Fruit fly (Drosophila melanogaster) whole organism, embryonic: ENCODE results near the gene gish.

ENCODE experiments used
- Atf6 ChIP-seq: fragments of 200-800 bp; sonication (Bioruptor generic); IDR thresholded peaks from 2 replicates; pipeline ENCODE4 v1.3.6; 2022; ENCODE audit warnings: missing biosample characterization, missing genetic modification characterization
- CG10565 ChIP-seq: fragments of 200-800 bp; sonication (Bioruptor generic); optimal IDR thresholded peaks from 3 replicates; lab custom pipeline; 2016; ENCODE audit warnings: missing biosample characterization, mild to moderate bottlenecking, missing genetic modification characterization
- CG14014 ChIP-seq: fragments of 200-800 bp; sonication (Bioruptor generic); IDR thresholded peaks from 2 replicates; pipeline ENCODE4 v1.3.6; 2022; ENCODE audit warnings: missing biosample characterization, missing genetic modification characterization
- CG1529 ChIP-seq: fragments of 200-800 bp; sonication (Bioruptor generic); optimal IDR thresholded peaks from 3 replicates; lab custom pipeline; 2018; ENCODE audit warnings: missing biosample characterization, missing genetic modification characterization
- CG17802 ChIP-seq: fragments of 200-800 bp; sonication (Bioruptor generic); optimal IDR thresholded peaks from 2 replicates; lab custom pipeline; 2018; ENCODE audit warnings: missing biosample characterization, mild to moderate bottlenecking, missing genetic modification characterization, moderate library complexity
- CG18011 ChIP-seq: fragments of 200-800 bp; sonication (Bioruptor generic); optimal IDR thresholded peaks from 2 replicates; lab custom pipeline; 2017; ENCODE audit warnings: missing biosample characterization, missing genetic modification characterization, mild to moderate bottlenecking, moderate library complexity, missing genotype
- CG1832 ChIP-seq: fragments of 200-800 bp; sonication (Bioruptor generic); optimal IDR thresholded peaks from 2 replicates; lab custom pipeline; 2017; ENCODE audit warnings: missing biosample characterization, mild to moderate bottlenecking, missing genetic modification characterization, inconsistent platforms
- CG34224 ChIP-seq: fragments of 200-800 bp; sonication (Bioruptor generic); IDR thresholded peaks from 3 replicates; pipeline ENCODE4 v1.3.6; 2022; ENCODE audit warnings: missing biosample characterization, missing genetic modification characterization; ENCODE audit not compliant: partially characterized antibody
- CG3838 ChIP-seq: fragments of 200-800 bp; sonication (Bioruptor generic); optimal IDR thresholded peaks from 3 replicates; lab custom pipeline; 2016; ENCODE audit warnings: missing biosample characterization, missing genetic modification characterization
- CG6854 ChIP-seq: fragments of 200-800 bp; sonication (Bioruptor generic); optimal IDR thresholded peaks from 3 replicates; lab custom pipeline; 2017; ENCODE audit warnings: missing biosample characterization, mild to moderate bottlenecking, missing genetic modification characterization
- CG7963 ChIP-seq: fragments of 200-800 bp; sonication (Bioruptor generic); IDR thresholded peaks from 3 replicates; pipeline ENCODE4 v1.3.6; 2022; ENCODE audit warnings: missing biosample characterization, missing genetic modification characterization; ENCODE audit not compliant: partially characterized antibody
- CG8478 ChIP-seq: fragments of >200 bp; optimal IDR thresholded peaks from 2 replicates; lab custom pipeline; 2018
- CG8765 ChIP-seq: fragments of 200-800 bp; sonication (Bioruptor generic); IDR thresholded peaks from 2 replicates; pipeline ENCODE4 v1.3.6; 2022; ENCODE audit warnings: missing biosample characterization, missing genetic modification characterization
- CG8924 ChIP-seq: fragments of 200-800 bp; optimal IDR thresholded peaks from 3 replicates; lab custom pipeline; 2019; ENCODE audit warnings: missing biosample characterization, mild to moderate bottlenecking, missing genetic modification characterization, moderate library complexity
- Dref ChIP-seq: fragments of 200-800 bp; sonication (Bioruptor generic); IDR thresholded peaks from 2 replicates; pipeline ENCODE4 v1.3.6; 2022; ENCODE audit warnings: missing biosample characterization, missing genetic modification characterization
- Drgx ChIP-seq: fragments of 200-800 bp; sonication (Bioruptor generic); IDR thresholded peaks from 2 replicates; pipeline ENCODE4 v1.3.6; 2022; ENCODE audit warnings: missing biosample characterization, missing genetic modification characterization
- Elba2 ChIP-seq: fragments of 200-800 bp; sonication (Bioruptor generic); optimal IDR thresholded peaks from 3 replicates; lab custom pipeline; 2016; ENCODE audit warnings: missing biosample characterization, missing genetic modification characterization
- Fer3 ChIP-seq: fragments of 200-800 bp; sonication (Bioruptor generic); optimal IDR thresholded peaks from 2 replicates; lab custom pipeline; 2018; ENCODE audit warnings: missing biosample characterization, mild to moderate bottlenecking, missing genetic modification characterization, moderate library complexity
- Gsc ChIP-seq: fragments of 200-800 bp; sonication (Bioruptor generic); IDR thresholded peaks from 2 replicates; pipeline ENCODE4 v1.3.6; 2022; ENCODE audit warnings: missing biosample characterization, missing genetic modification characterization
- HLH3B ChIP-seq: fragments of 200-800 bp; sonication (Bioruptor generic); IDR thresholded peaks from 2 replicates; pipeline ENCODE4 v1.3.6; 2022; ENCODE audit warnings: missing biosample characterization, missing genetic modification characterization
- Hmx ChIP-seq: fragments of 200-800 bp; sonication (Bioruptor generic); optimal IDR thresholded peaks from 2 replicates; lab custom pipeline; 2016; ENCODE audit warnings: missing biosample characterization, missing genetic modification characterization
- Hr39 ChIP-seq: fragments of >200 bp; optimal IDR thresholded peaks from 2 replicates; lab custom pipeline; 2017
- Mad ChIP-seq: fragments of 200-800 bp; sonication (Bioruptor generic); optimal IDR thresholded peaks from 2 replicates; lab custom pipeline; 2016; ENCODE audit warnings: missing biosample characterization, missing genetic modification characterization
- NfI ChIP-seq: fragments of 200-800 bp; sonication (Bioruptor generic); optimal IDR thresholded peaks from 3 replicates; lab custom pipeline; 2018; ENCODE audit warnings: missing biosample characterization, mild to moderate bottlenecking, missing genetic modification characterization, moderate library complexity
- PHDP ChIP-seq: fragments of 200-800 bp; sonication (Bioruptor generic); optimal IDR thresholded peaks from 3 replicates; lab custom pipeline; 2018; ENCODE audit warnings: missing biosample characterization, mild to moderate bottlenecking, missing genetic modification characterization, moderate library complexity
- Poxn ChIP-seq: fragments of 200-800 bp; sonication (Bioruptor generic); IDR thresholded peaks from 2 replicates; pipeline ENCODE4 v1.3.6; 2022; ENCODE audit warnings: missing biosample characterization, missing genetic modification characterization
- Spps ChIP-seq: fragments of 200-800 bp; sonication (Bioruptor generic); optimal IDR thresholded peaks from 2 replicates; lab custom pipeline; 2018; ENCODE audit warnings: missing biosample characterization, mild to moderate bottlenecking, missing genetic modification characterization
- Xrp1 ChIP-seq: fragments of 200-800 bp; sonication (Bioruptor generic); IDR thresholded peaks from 2 replicates; pipeline ENCODE4 v1.3.6; 2022; ENCODE audit warnings: missing biosample characterization, missing genetic modification characterization
- bigmax ChIP-seq: fragments of 200-800 bp; sonication (Bioruptor generic); optimal IDR thresholded peaks from 2 replicates; lab custom pipeline; 2018; ENCODE audit warnings: missing biosample characterization, mild to moderate bottlenecking, missing genetic modification characterization
- chm ChIP-seq: fragments of 200-800 bp; sonication (Bioruptor generic); IDR thresholded peaks from 2 replicates; pipeline ENCODE4 v1.3.6; 2022; ENCODE audit warnings: missing biosample characterization, missing genetic modification characterization
- da ChIP-seq: fragments of 200-800 bp; sonication (Bioruptor generic); optimal IDR thresholded peaks from 2 replicates; lab custom pipeline; 2016; ENCODE audit warnings: missing biosample characterization, missing genetic modification characterization
- en ChIP-seq: fragments of 200-800 bp; sonication (Bioruptor generic); optimal IDR thresholded peaks from 2 replicates; lab custom pipeline; 2016; ENCODE audit warnings: missing biosample characterization, missing genetic modification characterization
- ewg ChIP-seq: fragments of 200-800 bp; sonication (Bioruptor generic); optimal IDR thresholded peaks from 3 replicates; lab custom pipeline; 2017; ENCODE audit warnings: mild to moderate bottlenecking, missing biosample characterization, missing genetic modification reagents, missing genetic modification characterization
- gsb-n ChIP-seq: fragments of 200-800 bp; sonication (Bioruptor generic); optimal IDR thresholded peaks from 3 replicates; lab custom pipeline; 2018; ENCODE audit warnings: missing biosample characterization, mild to moderate bottlenecking, missing genetic modification characterization
- jing ChIP-seq: fragments of 200-800 bp; sonication (Bioruptor generic); optimal IDR thresholded peaks from 2 replicates; lab custom pipeline; 2018; ENCODE audit warnings: missing biosample characterization, mild to moderate bottlenecking, missing genetic modification characterization
- kay ChIP-seq: fragments of 200-800 bp; sonication (Bioruptor generic); optimal IDR thresholded peaks from 2 replicates; lab custom pipeline; 2016; ENCODE audit warnings: missing biosample characterization, missing genetic modification characterization
- kni ChIP-seq: fragments of 200-800 bp; sonication (Bioruptor generic); optimal IDR thresholded peaks from 3 replicates; lab custom pipeline; 2017; ENCODE audit warnings: mild to moderate bottlenecking, missing biosample characterization, missing genetic modification reagents, missing genetic modification characterization
- lov ChIP-seq, 2 experiments: fragments of 200-800 bp in 1 of 2; fragments of >200 bp in 1 of 2; sonication (Bioruptor generic) in 1 of 2; IDR thresholded peaks in 1 of 2; optimal IDR thresholded peaks in 1 of 2; 2 replicates in 1 of 2; 3 replicates in 1 of 2; pipeline versions ENCODE4 v1.3.6 to Lab custom; 2017 to 2022; ENCODE audit warnings: missing biosample characterization in 1 of 2, missing genetic modification characterization in 1 of 2
- nau ChIP-seq: fragments of 200-800 bp; sonication (Bioruptor generic); optimal IDR thresholded peaks from 3 replicates; lab custom pipeline; 2017; ENCODE audit warnings: missing biosample characterization, mild to moderate bottlenecking, missing genetic modification characterization, missing genetic modification reagents
- ro ChIP-seq: fragments of 200-800 bp; sonication (Bioruptor generic); IDR thresholded peaks from 2 replicates; pipeline ENCODE4 v1.3.6; 2022; ENCODE audit warnings: missing biosample characterization, missing genetic modification characterization
- scrt ChIP-seq: fragments of 200-800 bp; sonication (Bioruptor generic); optimal IDR thresholded peaks from 2 replicates; lab custom pipeline; 2018; ENCODE audit warnings: missing biosample characterization, mild to moderate bottlenecking, missing genetic modification characterization, moderate library complexity
- seq ChIP-seq: fragments of 200-800 bp; sonication (Bioruptor generic); IDR thresholded peaks from 2 replicates; pipeline ENCODE4 v1.3.6; 2022; ENCODE audit warnings: missing biosample characterization, missing genetic modification characterization
- ssp ChIP-seq: fragments of 200-800 bp; sonication (Bioruptor generic); IDR thresholded peaks from 2 replicates; pipeline ENCODE4 v1.3.6; 2022; ENCODE audit warnings: missing biosample characterization, missing genetic modification characterization
- tin ChIP-seq: fragments of 200-800 bp; sonication (Bioruptor generic); optimal IDR thresholded peaks from 3 replicates; lab custom pipeline; 2016; ENCODE audit warnings: missing biosample characterization, missing genetic modification characterization
- trem ChIP-seq: fragments of 200-800 bp; optimal IDR thresholded peaks from 3 replicates; lab custom pipeline; 2019; ENCODE audit warnings: missing biosample characterization, mild to moderate bottlenecking, missing genetic modification characterization, moderate library complexity
- twi ChIP-seq: fragments of 200-800 bp; optimal IDR thresholded peaks from 2 replicates; lab custom pipeline; 2019; ENCODE audit warnings: missing biosample characterization, mild to moderate bottlenecking, missing genetic modification characterization, moderate library complexity
- tx ChIP-seq: fragments of 200-800 bp; sonication (Bioruptor generic); optimal IDR thresholded peaks from 2 replicates; lab custom pipeline; 2016; ENCODE audit warnings: missing biosample characterization, missing genetic modification characterization
- zf30C ChIP-seq: fragments of 200-800 bp; sonication (Bioruptor generic); optimal IDR thresholded peaks from 3 replicates; lab custom pipeline; 2018; ENCODE audit warnings: missing biosample characterization, mild to moderate bottlenecking, missing genetic modification characterization
- zfh2 ChIP-seq: fragments of 200-800 bp; sonication (Bioruptor generic); optimal IDR thresholded peaks from 2 replicates; lab custom pipeline; 2016; ENCODE audit warnings: missing biosample characterization, missing genetic modification characterization

gish gene

DNA sequence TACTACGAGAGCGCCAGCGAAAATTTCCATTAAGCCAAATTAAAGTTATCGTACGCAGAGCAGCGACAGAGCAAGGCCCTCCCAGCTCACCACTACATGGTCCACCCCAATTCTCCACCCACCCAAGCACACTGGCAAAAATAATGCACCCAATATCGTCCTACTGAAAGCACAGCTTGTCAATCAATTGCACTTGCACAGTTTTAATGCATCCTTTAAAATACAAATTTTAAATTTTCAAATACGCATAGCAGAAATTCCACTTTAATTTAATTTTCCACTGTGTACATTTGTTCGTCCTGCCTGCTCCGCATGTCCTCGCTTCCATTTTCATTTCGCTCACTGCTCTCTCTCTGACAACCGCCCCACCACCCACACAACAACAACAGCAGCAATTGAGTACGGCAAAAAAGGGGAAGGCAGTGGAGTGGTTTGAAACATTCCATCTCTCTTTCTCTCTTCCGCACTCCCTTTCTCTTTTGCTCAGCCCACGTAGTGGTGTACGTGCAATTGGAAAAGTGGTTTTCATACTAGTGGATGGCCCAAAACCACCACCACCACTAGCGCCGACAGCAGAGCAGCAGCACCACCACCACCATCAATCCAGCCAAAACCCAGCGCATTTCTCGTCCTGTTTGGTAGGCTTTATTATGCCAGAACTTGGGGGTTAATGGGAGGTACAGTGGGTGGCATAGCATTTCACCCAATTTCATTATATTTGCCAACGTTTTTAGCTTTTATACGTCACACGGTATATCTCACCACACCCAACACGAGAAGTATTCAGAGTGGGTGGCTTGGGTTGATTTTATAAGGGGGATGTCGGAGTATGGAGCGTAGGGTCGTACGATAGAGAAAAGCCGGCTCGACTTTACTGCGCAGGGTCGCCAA is 24.4 kb upstream of the gish start (continued):
- TF ChIP-seq bigmax (GFP tag; lab: Kevin White, UChicago) (no peak), tin (peak; percentile 87), CG1529 (peak; percentile 54), CG18011 (GFP tag; lab: Kevin White, UChicago) (peak; percentile 21), trem (tag; lab: Kevin White, UChicago) (peak; percentile 64), PHDP (peak; percentile 52), gsb-n (peak; percentile 24), CG10565 (peak; percentile 36), jing (GFP tag; lab: Kevin White, UChicago) (peak; percentile 17), twi (tag; lab: Kevin White, UChicago) (peak; percentile 19), Dref (no peak), CG6854 (GFP tag; lab: Kevin White, UChicago) (peak; percentile 94), CG1832 (peak; percentile 67), ssp (GFP tag; lab: Robert Waterston, UW) (no peak), CG14014 (GFP tag; lab: Robert Waterston, UW) (0 out of 2 replicates have a peak, but pooled peaks have one; percentile 35), Xrp1 (GFP tag; lab: Robert Waterston, UW) (peak; percentile 89), da (no peak), CG17802 (tag; lab: Kevin White, UChicago) (peak; percentile 69), CG8924 (tag; lab: Kevin White, UChicago) (peak; percentile 84), Gsc (GFP tag; lab: Robert Waterston, UW) (no peak), ro (GFP tag; lab: Robert Waterston, UW) (peak; percentile 45), Spps (tag; lab: Kevin White, UChicago) (peak; percentile 25), ewg (GFP tag; lab: Kevin White, UChicago) (peak; percentile 52), CG34224 (GFP tag; lab: Robert Waterston, UW) (no peak), CG8765 (GFP tag; lab: Robert Waterston, UW) (peak; percentile 84), Hmx (GFP tag; lab: Kevin White, UChicago) (no peak), seq (peak; percentile 47), zf30C (peak; percentile 90), CG7963 (no peak), Atf6 (GFP tag; lab: Robert Waterston, UW) (peak; percentile 72), zfh2 (GFP tag; lab: Kevin White, UChicago) (peak; percentile 55), lov (optimal IDR thresholded peaks at IDR 0.05; lab: Kevin White, UChicago) (no peak), lov (GFP tag; IDR thresholded peaks at IDR 0.05; lab: Robert Waterston, UW) (peak; percentile 81; the same call in 2 of the 3 replicates), chm (GFP tag; lab: Robert Waterston, UW) (peak; percentile 91), en (GFP tag; lab: Kevin White, UChicago) (peak; percentile 64), scrt (peak; percentile 92), NfI (GFP tag; lab: Kevin White, UChicago) (peak; percentile 64), nau (GFP tag; lab: Kevin White, UChicago) (peak; percentile 87), HLH3B (GFP tag; lab: Robert Waterston, UW) (peak; percentile 92), kay (GFP tag; lab: Kevin White, UChicago) (peak; percentile 16), Drgx (GFP tag; lab: Robert Waterston, UW) (peak; percentile 77), Poxn (GFP tag; lab: Robert Waterston, UW) (no peak), Fer3 (tag; lab: Kevin White, UChicago) (peak; percentile 94), Mad (GFP tag; lab: Kevin White, UChicago) (peak; percentile 48), CG3838 (GFP tag; lab: Kevin White, UChicago) (no peak), tx (GFP tag; lab: Kevin White, UChicago) (no peak), Hr39 (no peak), CG8478 (lab: Kevin White, UChicago) (no peak), Elba2 (GFP tag; lab: Kevin White, UChicago) (no peak), kni (peak; percentile 69)
